Fruit fly (Drosophila melanogaster) whole organism, embryonic: ENCODE results near the gene CG33641.

ENCODE experiments used
- CG11695 ChIP-seq: fragments of 200-800 bp; sonication (Bioruptor generic); IDR thresholded peaks from 3 replicates; pipeline ENCODE4 v1.3.6; 2022; ENCODE audit warnings: missing biosample characterization, missing genetic modification characterization
- CG17829 ChIP-seq: fragments of 200-800 bp; optimal IDR thresholded peaks from 2 replicates; lab custom pipeline; 2019; ENCODE audit warnings: missing biosample characterization, mild to moderate bottlenecking, missing genetic modification characterization, moderate library complexity
- CG7372 ChIP-seq: fragments of 200-800 bp; sonication (Bioruptor generic); IDR thresholded peaks from 2 replicates; pipeline ENCODE4 v1.3.6; 2022; ENCODE audit warnings: missing biosample characterization, missing genetic modification characterization
- Rx ChIP-seq: fragments of 200-800 bp; sonication (Bioruptor generic); IDR thresholded peaks from 2 replicates; pipeline ENCODE4 v1.3.6; 2022; ENCODE audit warnings: missing biosample characterization, missing genetic modification characterization
- Six4 ChIP-seq: fragments of 200-800 bp; sonication (Bioruptor generic); optimal IDR thresholded peaks from 2 replicates; lab custom pipeline; 2016; ENCODE audit warnings: missing biosample characterization, missing genetic modification characterization
- cad ChIP-seq: fragments of >200 bp; optimal IDR thresholded peaks from 2 replicates; lab custom pipeline; 2017; ENCODE audit warnings: missing biosample characterization, missing genetic modification characterization
- salm ChIP-seq: fragments of 200-800 bp; sonication (Bioruptor generic); optimal IDR thresholded peaks from 2 replicates; lab custom pipeline; 2018; ENCODE audit warnings: missing biosample characterization, mild to moderate bottlenecking, missing genetic modification characterization
- unc-4 ChIP-seq: fragments of 200-800 bp; sonication (Bioruptor generic); IDR thresholded peaks from 2 replicates; pipeline ENCODE4 v1.3.6; 2022; ENCODE audit warnings: missing biosample characterization, missing genetic modification characterization; ENCODE audit not compliant: partially characterized antibody

DNA sequence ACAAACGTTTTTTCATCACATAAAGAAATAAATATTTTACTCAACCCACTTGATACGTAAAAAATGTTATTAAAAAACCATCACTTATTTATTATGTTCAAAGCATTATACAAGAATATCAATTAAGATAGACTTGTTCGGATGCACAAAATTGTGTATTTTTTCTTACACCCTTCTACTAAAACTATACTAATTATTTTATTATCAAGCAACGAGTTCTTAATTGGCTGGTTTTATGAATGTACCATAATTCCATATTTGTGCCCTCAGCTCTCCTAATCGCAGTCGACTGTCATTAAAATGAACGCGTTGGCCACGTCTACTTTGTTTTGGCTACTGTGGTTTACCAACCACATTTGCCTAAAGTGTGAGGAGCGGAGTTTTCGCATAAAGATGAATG, 833 bp downstream of the CG33641 start, which contains the start of gene CG33642:
- TF ChIP-seq unc-4 (GFP tag; lab: Robert Waterston, UW) (no peak), CG17829 (no peak), cad (no peak), Six4 (no peak), CG7372 (no peak), salm (no peak), Rx (GFP tag; lab: Robert Waterston, UW) (no peak), CG11695 (GFP tag; lab: Robert Waterston, UW) (no peak)
